Worm (Caenorhabditis elegans) whole organism, early embryonic: ENCODE data around the gene eel-1.

Experiments used
- F13C5.2 ChIP-seq: sonication (generic microtip); optimal IDR thresholded peaks from 2 replicates; lab custom pipeline; 2017; ENCODE audit warnings: mild to moderate bottlenecking, missing genetic modification characterization, inconsistent platforms, missing compliant biosample characterization
- ama-1 ChIP-seq: fragments of 150-350 bp; optimal IDR thresholded peaks from 2 replicates; lab custom pipeline; 2014

ce11 chrIV:3018588-3018987 is 31.3 kb downstream of the eel-1 start:
- TF ChIP-seq ama-1 (lab: Kevin White, UChicago) (no peak), F13C5.2 (tag; lab: Kevin White, UChicago) (no peak)
